Worm (Caenorhabditis elegans) whole organism, young adult: ENCODE results near the gene mtcu-2.

ENCODE experiments used
- ama-1 ChIP-seq, 3 experiments: fragments of 150-350 bp in 1 of 3; sonication (generic microtip) in 2 of 3; optimal IDR thresholded peaks; 2 replicates each; lab custom pipeline; 2014 to 2018; ENCODE audit warnings: missing biosample characterization in 2 of 3, missing genetic modification characterization in 2 of 3, missing genetic modification reagents in 2 of 3
- mel-28 ChIP-seq: sonication (generic microtip); optimal IDR thresholded peaks from 2 replicates; lab custom pipeline; 2016; ENCODE audit warnings: borderline replicate concordance, mild to moderate bottlenecking, missing genetic modification characterization, missing compliant biosample characterization
- tbp1 ChIP-seq: fragments of 200-800 bp; sonication (Bioruptor generic); optimal IDR thresholded peaks from 2 replicates; lab custom pipeline; 2018; ENCODE audit warnings: mild to moderate bottlenecking, missing genetic modification characterization, missing compliant biosample characterization
- unc-130 ChIP-seq: sonication (generic microtip); optimal IDR thresholded peaks from 2 replicates; lab custom pipeline; 2016; ENCODE audit warnings: missing genetic modification reagents, missing genetic modification characterization, missing compliant biosample characterization
- unc-62 ChIP-seq: fragments of 150-350 bp; optimal IDR thresholded peaks from 2 replicates; lab custom pipeline; 2014; ENCODE audit warnings: missing biosample characterization, missing genetic modification reagents, missing genetic modification characterization

DNA sequence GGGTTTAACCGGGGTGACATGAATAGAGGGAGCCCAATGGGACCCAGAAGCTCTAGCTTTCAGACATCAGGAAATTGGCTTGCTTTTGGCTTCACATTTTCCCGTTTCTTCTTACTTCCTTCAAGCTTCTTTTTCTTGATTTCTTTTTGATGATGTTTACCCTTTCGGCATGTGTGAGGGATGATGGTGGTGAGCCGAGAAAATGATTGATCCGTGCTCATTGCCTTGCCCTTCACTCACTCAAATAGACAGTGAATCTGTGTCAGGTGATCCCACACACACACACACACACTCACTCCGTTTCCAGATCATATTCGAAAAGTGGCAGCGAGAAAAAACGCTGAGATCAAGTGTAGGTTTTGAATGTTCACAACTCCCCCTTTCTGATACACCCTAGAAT is 38.3 kb downstream of the mtcu-2 start:
- TF ChIP-seq unc-130 (GFP tag; lab: Kevin White, UChicago) (no peak), unc-62 (no peak), ama-1 (optimal IDR thresholded peaks at IDR 0.05; lab: Kevin White, UChicago) (no peak), ama-1 (GFP tag; optimal IDR thresholded peaks at IDR 0.05; lab: Kevin White, UChicago) (no peak), mel-28 (tag; lab: Kevin White, UChicago) (no peak), tbp1 (GFP tag; lab: Kevin White, UChicago) (no peak)
